Fruit fly (Drosophila melanogaster): Measurements from ENCODE around the gene CG17475.

The CG17475 gene

DNA sequence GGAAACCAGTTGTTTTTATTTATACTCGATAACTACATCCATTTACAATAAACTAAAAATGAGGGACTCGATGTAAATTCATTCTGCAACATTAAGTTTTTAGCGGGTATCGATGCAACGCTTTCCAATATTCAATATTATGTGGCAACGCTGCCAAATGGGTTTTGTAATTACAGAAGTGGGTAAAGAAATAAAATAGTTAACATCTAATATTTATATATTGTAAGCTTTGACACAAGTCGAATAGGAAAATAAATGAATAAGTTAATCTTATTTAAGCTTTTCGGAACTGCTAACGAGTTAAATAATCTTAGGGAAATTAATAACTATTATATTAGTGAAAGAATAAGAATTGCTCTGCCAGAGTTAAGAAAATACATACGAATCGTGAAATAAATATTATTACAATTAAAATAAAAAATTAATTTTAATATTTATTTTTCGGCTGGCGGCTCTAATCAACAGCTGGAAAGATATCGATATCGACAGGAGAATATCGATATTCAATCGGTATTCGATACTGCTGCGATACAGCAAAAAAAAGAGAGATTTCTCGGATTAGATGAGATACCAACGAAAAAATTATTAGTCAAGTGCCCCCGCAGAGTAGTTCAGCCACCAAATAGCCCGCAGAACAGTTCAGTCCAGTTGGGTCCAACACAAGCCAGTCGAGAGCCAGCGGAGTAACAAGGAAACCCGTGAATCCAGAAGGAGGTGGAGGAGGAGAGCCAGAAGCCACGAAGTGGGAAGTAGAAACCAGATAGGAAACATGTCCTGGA is 45.0 kb downstream of the CG17475 start, which contains the start of gene GckIII (continued):
- TF ChIP-seq MESR4 (GFP tag; optimal IDR thresholded peaks at IDR 0.05) (peak; percentile 89), CG16813 (GFP tag; IDR thresholded peaks at IDR 0.05; ENCODE audit: partially characterized antibody) (peak; percentile 57; the same call in 2 of the 3 replicates), CG3995 (GFP tag; optimal IDR thresholded peaks at IDR 0.05) (no peak), seq (GFP tag; IDR thresholded peaks at IDR 0.05) (no peak), ssp (GFP tag; IDR thresholded peaks at IDR 0.05) (no peak), Bgb (GFP tag; IDR thresholded peaks at IDR 0.05; ENCODE audit: partially characterized antibody) (peak; percentile 86), repo (GFP tag; optimal IDR thresholded peaks at IDR 0.05) (no peak), Hey (tag; optimal IDR thresholded peaks at IDR 0.05) (no peak), mam (GFP tag; optimal IDR thresholded peaks at IDR 0.05) (no peak), Scr (GFP tag; IDR thresholded peaks at IDR 0.05; ENCODE audit: partially characterized antibody) (peak; percentile 89), corto (GFP tag; optimal IDR thresholded peaks at IDR 0.05) (no peak), ac (GFP tag; optimal IDR thresholded peaks at IDR 0.05) (no peak), CG8478 (optimal IDR thresholded peaks at IDR 0.05) (no peak), CG14050 (GFP tag; IDR thresholded peaks at IDR 0.05) (no peak), ftz-f1 (GFP tag; optimal IDR thresholded peaks at IDR 0.05) (no peak), CG16815 (GFP tag; optimal IDR thresholded peaks at IDR 0.05) (no peak), knrl (GFP tag; IDR thresholded peaks at IDR 0.05; ENCODE audit: partially characterized antibody) (peak; percentile 72; the same call in 2 of the 3 replicates), Ravus (GFP tag; IDR thresholded peaks at IDR 0.05) (no peak), CG10462 (GFP tag; optimal IDR thresholded peaks at IDR 0.05) (no peak), slbo (GFP tag; IDR thresholded peaks at IDR 0.05) (no peak), NFAT (GFP tag; IDR thresholded peaks at IDR 0.05) (no peak), lmd (GFP tag; IDR thresholded peaks at IDR 0.05) (no peak), eyg (GFP tag; optimal IDR thresholded peaks at IDR 0.05) (no peak), CG2116 (GFP tag; optimal IDR thresholded peaks at IDR 0.05) (peak; percentile 62), CG12744 (GFP tag; optimal IDR thresholded peaks at IDR 0.05) (no peak), CG7786 (GFP tag; optimal IDR thresholded peaks at IDR 0.05) (no peak), vvl (GFP tag; IDR thresholded peaks at IDR 0.05) (no peak), BEAF-32 (GFP tag; optimal IDR thresholded peaks at IDR 0.05) (peak; percentile 74), pum (GFP tag; optimal IDR thresholded peaks at IDR 0.05) (no peak), Doc3 (GFP tag; IDR thresholded peaks at IDR 0.05; ENCODE audit: partially characterized antibody) (peak; percentile 86), Myb (GFP tag; optimal IDR thresholded peaks at IDR 0.05) (no peak), dmrt11E (tag; optimal IDR thresholded peaks at IDR 0.05) (no peak), CG4424 (GFP tag; optimal IDR thresholded peaks at IDR 0.05) (no peak), CG13624 (GFP tag; optimal IDR thresholded peaks at IDR 0.05) (no peak), NC2α (GFP tag; optimal IDR thresholded peaks at IDR 0.05) (no peak), Side (GFP tag; optimal IDR thresholded peaks at IDR 0.05) (no peak), Adf1 (GFP tag; IDR thresholded peaks at IDR 0.05) (no peak), E2f2 (GFP tag; IDR thresholded peaks at IDR 0.05) (peak; percentile 51; the same call in 1 of the 2 replicates), CG42726 (GFP tag; IDR thresholded peaks at IDR 0.05; ENCODE audit: partially characterized antibody) (peak; percentile 73; the same call in 1 of the 2 replicates), z (GFP tag; IDR thresholded peaks at IDR 0.05) (no peak), CG1603 (tag; optimal IDR thresholded peaks at IDR 0.05) (no peak), Mad (GFP tag; optimal IDR thresholded peaks at IDR 0.05) (no peak), Ets97D (GFP tag; optimal IDR thresholded peaks at IDR 0.05) (no peak), Dll (GFP tag; IDR thresholded peaks at IDR 0.05; ENCODE audit: partially characterized antibody) (peak; percentile 89), CG8089 (GFP tag; optimal IDR thresholded peaks at IDR 0.05) (no peak), CG11695 (GFP tag; IDR thresholded peaks at IDR 0.05) (no peak), CG15073 (GFP tag; optimal IDR thresholded peaks at IDR 0.05) (no peak), CG10147 (GFP tag; optimal IDR thresholded peaks at IDR 0.05) (no peak), CG9876 (GFP tag; optimal IDR thresholded peaks at IDR 0.05) (no peak), Ets65A (GFP tag) (no peak), CG10565 (GFP tag; optimal IDR thresholded peaks at IDR 0.05) (no peak)
